Worm (Caenorhabditis elegans) whole organism, L4/young adult: Measurements from ENCODE around the gene F52D10.4.

Experiments
- W03F9.2 ChIP-seq: fragments of 150-350 bp; optimal IDR thresholded peaks from 2 replicates; lab custom pipeline; 2014; ENCODE audit warnings: missing biosample characterization, missing genetic modification characterization
- dao-5 ChIP-seq: sonication (generic microtip); optimal IDR thresholded peaks from 2 replicates; lab custom pipeline; 2016; ENCODE audit warnings: missing genotype, missing genetic modification characterization, moderate library complexity, missing compliant biosample characterization
- him-1 ChIP-seq: sonication (generic microtip); optimal IDR thresholded peaks from 2 replicates; lab custom pipeline; 2016; ENCODE audit warnings: missing genotype, missing genetic modification reagents, missing genetic modification characterization, missing compliant biosample characterization

ce11 chrX:11571714-11572113 lies 45.6 kb upstream of the F52D10.4 start:
- TF ChIP-seq dao-5 (tag; lab: Kevin White, UChicago) (no peak), him-1 (tag; lab: Kevin White, UChicago) (no peak), W03F9.2 (tag; lab: Kevin White, UChicago) (no peak)
